Worm (Caenorhabditis elegans) whole organism, midembryonic: ENCODE data around the gene C25F9.14.

Experiments
- T22C8.4 ChIP-seq: fragments of 200-800 bp; sonication (Bioruptor generic); IDR thresholded peaks from 2 replicates; pipeline ENCODE4 v1.3.6; 2022; ENCODE audit warnings: missing genetic modification characterization, missing compliant biosample characterization
- cog-1 ChIP-seq: sonication (generic microtip); optimal IDR thresholded peaks from 2 replicates; lab custom pipeline; 2016; ENCODE audit warnings: missing genetic modification characterization, missing compliant biosample characterization
- flt-1 ChIP-seq: fragments of 200-800 bp; sonication (Bioruptor generic); IDR thresholded peaks from 2 replicates; pipeline ENCODE4 v1.3.6; 2022; ENCODE audit warnings: missing genetic modification characterization, missing compliant biosample characterization
- klf-2 ChIP-seq: fragments of 200-800 bp; sonication (Bioruptor generic); conservative IDR thresholded peaks from 2 replicates; pipeline ENCODE4 v1.3.6; 2022; ENCODE audit warnings: missing genetic modification reagents, missing genetic modification characterization, missing compliant biosample characterization
- med-1 ChIP-seq: sonication (generic microtip); optimal IDR thresholded peaks from 2 replicates; lab custom pipeline; 2017; ENCODE audit warnings: missing genetic modification characterization, mild to moderate bottlenecking, missing compliant biosample characterization, antibody characterized with exemption, missing genetic modification reagents; ENCODE audit not compliant: insufficient read depth
- tab-1 ChIP-seq: fragments of 200-800 bp; sonication (Bioruptor generic); IDR thresholded peaks from 2 replicates; pipeline ENCODE4 v1.3.6; 2022; ENCODE audit warnings: missing genetic modification characterization, missing compliant biosample characterization
- ztf-23 ChIP-seq: fragments of 200-800 bp; sonication (Bioruptor generic); IDR thresholded peaks from 2 replicates; pipeline ENCODE4 v1.3.6; 2022; ENCODE audit warnings: missing genetic modification reagents, missing genetic modification characterization, missing compliant biosample characterization
- ztf-29 ChIP-seq: fragments of 200-800 bp; sonication (Bioruptor generic); IDR thresholded peaks from 2 replicates; pipeline ENCODE4 v1.3.6; 2022; ENCODE audit warnings: missing genetic modification reagents, missing genetic modification characterization, missing compliant biosample characterization

- TF ChIP-seq cog-1 (tag; lab: Kevin White, UChicago), result no peak
- no peak for TF ChIP-seq flt-1 (GFP tag; lab: Robert Waterston, UW)
- no peak for TF ChIP-seq med-1
- TF ChIP-seq tab-1 (GFP tag; lab: Robert Waterston, UW), result no peak
- TF ChIP-seq T22C8.4 (GFP tag; lab: Robert Waterston, UW), result no peak
- TF ChIP-seq klf-2 (GFP tag; lab: Robert Waterston, UW), result no peak
- no peak for TF ChIP-seq ztf-29 (GFP tag; lab: Robert Waterston, UW)
- no peak for TF ChIP-seq ztf-23 (GFP tag; lab: Robert Waterston, UW)
Measured at ce11 chrV:19391242-19391641, 45.0 kb upstream of the C25F9.14 start.
